Worm (Caenorhabditis elegans): ENCODE data around the gene F09E10.1.

DNA sequence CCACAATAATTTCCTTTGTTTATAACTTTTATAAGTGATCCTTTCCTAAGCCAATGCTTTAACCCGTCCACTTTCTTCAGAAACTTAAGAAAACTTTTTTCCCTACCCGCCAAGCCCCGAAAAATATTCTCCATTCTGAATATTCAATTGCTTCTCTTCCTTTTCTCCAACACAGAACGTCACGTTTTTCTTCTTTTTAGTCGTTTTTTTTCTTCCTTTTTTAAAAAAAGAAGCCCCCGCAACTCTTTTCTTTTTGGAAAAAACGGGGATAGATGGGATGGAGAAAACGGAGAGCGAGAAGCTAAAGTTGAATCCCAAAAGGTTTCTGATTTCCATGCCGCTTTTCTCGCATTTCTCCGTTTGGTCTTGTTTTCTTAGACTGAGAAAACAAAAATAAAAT is 24.0 kb upstream of the F09E10.1 start:
- TF ChIP-seq ceh-43 (GFP tag; optimal IDR thresholded peaks at IDR 0.05) (no peak), unc-62 (GFP tag; optimal IDR thresholded peaks at IDR 0.05) (no peak), ztf-11 (tag; optimal IDR thresholded peaks at IDR 0.05) (no peak), nhr-237 (tag; optimal IDR thresholded peaks at IDR 0.05) (no peak), lsy-2 (tag; optimal IDR thresholded peaks at IDR 0.05) (no peak), blmp-1 (tag; optimal IDR thresholded peaks at IDR 0.05) (no peak), elt-1 (tag; optimal IDR thresholded peaks at IDR 0.05; ENCODE audit: borderline replicate concordance, insufficient read depth) (no peak), ceh-39 (tag; optimal IDR thresholded peaks at IDR 0.05) (no peak), ham-2 (GFP tag; optimal IDR thresholded peaks at IDR 0.05) (no peak), bed-3 (GFP tag; optimal IDR thresholded peaks at IDR 0.05) (no peak), snpc-4 (tag; optimal IDR thresholded peaks at IDR 0.05) (no peak), nhr-2 (tag; optimal IDR thresholded peaks at IDR 0.05) (no peak), unc-39 (tag; optimal IDR thresholded peaks at IDR 0.05) (no peak), pha-4 (tag; optimal IDR thresholded peaks at IDR 0.05) (no peak)
